Worm (Caenorhabditis elegans) whole organism, early embryonic: ENCODE results near the gene prx-2.
A peak's percentile ranks its signal among the peaks of the same experiment; 100 is the strongest.

Experiments used
- B0310.2 ChIP-seq: sonication (generic microtip); optimal IDR thresholded peaks from 2 replicates; lab custom pipeline; 2016; ENCODE audit warnings: mild to moderate bottlenecking, missing genetic modification characterization, missing compliant biosample characterization
- F13C5.2 ChIP-seq: sonication (generic microtip); optimal IDR thresholded peaks from 2 replicates; lab custom pipeline; 2017; ENCODE audit warnings: mild to moderate bottlenecking, missing genetic modification characterization, inconsistent platforms, missing compliant biosample characterization
- aly-1 ChIP-seq: sonication (generic microtip); optimal IDR thresholded peaks from 2 replicates; lab custom pipeline; 2016; ENCODE audit warnings: missing genetic modification characterization, missing compliant biosample characterization
- ama-1 ChIP-seq: fragments of 150-350 bp; optimal IDR thresholded peaks from 2 replicates; lab custom pipeline; 2014
- ceh-13 ChIP-seq: fragments of 200-800 bp; sonication (Bioruptor generic); optimal IDR thresholded peaks from 2 replicates; lab custom pipeline; 2018; ENCODE audit warnings: mild to moderate bottlenecking, missing genetic modification characterization, missing compliant biosample characterization
- ceh-36 ChIP-seq: sonication (generic microtip); optimal IDR thresholded peaks from 2 replicates; lab custom pipeline; 2016; ENCODE audit warnings: missing genetic modification characterization, inconsistent platforms, missing compliant biosample characterization
- ets-7 ChIP-seq: sonication (generic microtip); optimal IDR thresholded peaks from 2 replicates; lab custom pipeline; 2016; ENCODE audit warnings: missing genotype, missing genetic modification characterization, missing compliant biosample characterization
- flt-1 ChIP-seq: fragments of 200-800 bp; sonication (Bioruptor generic); IDR thresholded peaks from 2 replicates; pipeline ENCODE4 v1.3.6; 2022; ENCODE audit warnings: missing genetic modification characterization, missing compliant biosample characterization
- hmbx-1 ChIP-seq: sonication (generic microtip); optimal IDR thresholded peaks from 2 replicates; lab custom pipeline; 2016; ENCODE audit warnings: mild to moderate bottlenecking, missing genetic modification characterization, missing compliant biosample characterization
- hmg-4 ChIP-seq: fragments of 200-800 bp; sonication (Bioruptor generic); optimal IDR thresholded peaks from 2 replicates; lab custom pipeline; 2018; ENCODE audit warnings: mild to moderate bottlenecking, missing genetic modification characterization, missing compliant biosample characterization
- hnd-1 ChIP-seq: sonication (generic microtip); optimal IDR thresholded peaks from 2 replicates; lab custom pipeline; 2016; ENCODE audit warnings: missing genetic modification characterization, missing compliant biosample characterization
- pes-1 ChIP-seq: fragments of 200-800 bp; sonication (Bioruptor generic); IDR thresholded peaks from 2 replicates; pipeline ENCODE4 v1.3.6; 2022; ENCODE audit warnings: missing genetic modification reagents, missing genetic modification characterization, missing compliant biosample characterization
- scrt-1 ChIP-seq: fragments of 200-800 bp; sonication (Bioruptor generic); IDR thresholded peaks from 2 replicates; pipeline ENCODE4 v1.3.6; 2022; ENCODE audit warnings: missing genetic modification characterization, missing compliant biosample characterization
- sea-1 ChIP-seq: fragments of 200-800 bp; sonication (Bioruptor generic); conservative IDR thresholded peaks from 2 replicates; pipeline ENCODE4 v1.3.6; 2022; ENCODE audit warnings: missing genetic modification characterization, missing compliant biosample characterization
- tbx-11 ChIP-seq: fragments of 200-800 bp; sonication (Bioruptor generic); IDR thresholded peaks from 2 replicates; pipeline ENCODE4 v1.3.6; 2022; ENCODE audit warnings: missing genetic modification characterization, missing compliant biosample characterization
- tbx-37 ChIP-seq: fragments of 200-800 bp; sonication (Bioruptor generic); conservative IDR thresholded peaks from 2 replicates; pipeline ENCODE4 v1.3.6; 2022; ENCODE audit warnings: missing genetic modification reagents, missing genetic modification characterization, missing compliant biosample characterization
- tra-4 ChIP-seq: sonication (generic microtip); optimal IDR thresholded peaks from 2 replicates; lab custom pipeline; 2017; ENCODE audit warnings: missing genetic modification characterization, missing compliant biosample characterization

Gene prx-2

ce11 chrIV:11631750-11632149 is 12.2 kb upstream of the prx-2 start, which contains the start of gene F58B3.4:
Gene F58B3.4 (minus strand): TSS chrIV:11631850.
- TF ChIP-seq ceh-36 (tag; lab: Kevin White, UChicago) (no peak), pes-1 (GFP tag; lab: Robert Waterston, UW) (no peak), tbx-11 (GFP tag; lab: Robert Waterston, UW) (no peak), sea-1 (GFP tag; lab: Robert Waterston, UW) (no peak), tra-4 (tag; lab: Kevin White, UChicago) (no peak), hmg-4 (GFP tag; lab: Kevin White, UChicago) (no peak), tbx-37 (GFP tag; lab: Robert Waterston, UW) (no peak), hmbx-1 (tag; lab: Kevin White, UChicago) (no peak), ets-7 (tag; lab: Kevin White, UChicago) (no peak), F13C5.2 (tag; lab: Kevin White, UChicago) (no peak), ceh-13 (GFP tag; lab: Kevin White, UChicago) (no peak), hnd-1 (tag; lab: Kevin White, UChicago) (no peak), scrt-1 (GFP tag; lab: Robert Waterston, UW) (no peak), ama-1 (no peak), B0310.2 (tag; lab: Kevin White, UChicago) (no peak), flt-1 (no peak), aly-1 (no peak)

- TF ChIP-seq F13C5.2 (tag; lab: Kevin White, UChicago): peak; percentile 11
- TF ChIP-seq tbx-37 (GFP tag; lab: Robert Waterston, UW): peak; percentile 31; the same call in 1 of the 2 replicates
- TF ChIP-seq sea-1 (GFP tag; lab: Robert Waterston, UW): no peak
Observed at ce11 chrIV:11635437-11636408, 8.2 kb upstream of the prx-2 start, which contains the start of gene mars-1. Gene mars-1 (minus strand): TSS chrIV:11635487.

ce11 chrIV:11636409-11636723 is 7.6 kb upstream of the prx-2 start, which contains the start of gene F58B3.6:
Gene F58B3.6 (plus strand): TSS chrIV:11636648.
- TF ChIP-seq F13C5.2 (tag; lab: Kevin White, UChicago): no peak

ce11 chrIV:11638016-11638415 is 5.9 kb upstream of the prx-2 start, which contains the start of gene rbm-17:
Gene rbm-17 (plus strand): TSS chrIV:11638316.
- TF ChIP-seq sea-1 (GFP tag; lab: Robert Waterston, UW): no peak
- TF ChIP-seq flt-1: no peak
- TF ChIP-seq ceh-36 (tag; lab: Kevin White, UChicago): no peak
- TF ChIP-seq scrt-1 (GFP tag; lab: Robert Waterston, UW): no peak
- no peak for TF ChIP-seq hmg-4 (GFP tag; lab: Kevin White, UChicago)
- TF ChIP-seq tra-4 (tag; lab: Kevin White, UChicago): no peak
- TF ChIP-seq hmbx-1 (tag; lab: Kevin White, UChicago): no peak
- TF ChIP-seq B0310.2 (tag; lab: Kevin White, UChicago): no peak

ce11 chrIV:11640915-11641314 is 3.0 kb upstream of the prx-2 start, which contains the start of gene ttr-50:
Gene ttr-50 (minus strand): TSS chrIV:11641015.
- TF ChIP-seq B0310.2 (tag; lab: Kevin White, UChicago): no peak
- no peak for TF ChIP-seq aly-1
- no peak for TF ChIP-seq hmbx-1 (tag; lab: Kevin White, UChicago)
- TF ChIP-seq ceh-36 (tag; lab: Kevin White, UChicago): no peak
- TF ChIP-seq scrt-1 (GFP tag; lab: Robert Waterston, UW): no peak
- no peak for TF ChIP-seq tbx-37 (GFP tag; lab: Robert Waterston, UW)
- TF ChIP-seq hnd-1 (tag; lab: Kevin White, UChicago): no peak
- TF ChIP-seq flt-1: no peak

- TF ChIP-seq tbx-37 (GFP tag; lab: Robert Waterston, UW): no peak
- TF ChIP-seq ama-1: no peak
- no peak for TF ChIP-seq tbx-11 (GFP tag; lab: Robert Waterston, UW)
- no peak for TF ChIP-seq ets-7 (tag; lab: Kevin White, UChicago)
- TF ChIP-seq hmbx-1 (tag; lab: Kevin White, UChicago): no peak
- no peak for TF ChIP-seq sea-1 (GFP tag; lab: Robert Waterston, UW)
- no peak for TF ChIP-seq ceh-13 (GFP tag; lab: Kevin White, UChicago)
- no peak for TF ChIP-seq F13C5.2 (tag; lab: Kevin White, UChicago)
- no peak for TF ChIP-seq B0310.2 (tag; lab: Kevin White, UChicago)
Observed at ce11 chrIV:11641802-11642201, 2.1 kb upstream of the prx-2 start, which contains the start of gene ZK809.1. Gene ZK809.1 (plus strand): TSS chrIV:11642102.

- TF ChIP-seq ets-7 (tag; lab: Kevin White, UChicago): no peak
- TF ChIP-seq hnd-1 (tag; lab: Kevin White, UChicago): no peak
- no peak for TF ChIP-seq flt-1
- TF ChIP-seq scrt-1 (GFP tag; lab: Robert Waterston, UW): no peak
- TF ChIP-seq ceh-13 (GFP tag; lab: Kevin White, UChicago): no peak
Observed at ce11 chrIV:11644705-11645104, 776 bp downstream of the prx-2 start.

ce11 chrIV:11645354-11645753 is 1.4 kb downstream of the prx-2 start:
- TF ChIP-seq F13C5.2 (tag; lab: Kevin White, UChicago) (no peak), ama-1 (no peak), hmg-4 (GFP tag; lab: Kevin White, UChicago) (no peak), scrt-1 (GFP tag; lab: Robert Waterston, UW) (no peak), sea-1 (GFP tag; lab: Robert Waterston, UW) (no peak), ets-7 (tag; lab: Kevin White, UChicago) (no peak), hmbx-1 (tag; lab: Kevin White, UChicago) (no peak), ceh-13 (GFP tag; lab: Kevin White, UChicago) (no peak), tbx-11 (GFP tag; lab: Robert Waterston, UW) (no peak), aly-1 (no peak)
